Worm (Caenorhabditis elegans) whole organism, L4 larva: ENCODE results near the gene F33G12.7.
A peak's percentile ranks its signal among the peaks of the same experiment; 100 is the strongest.

ENCODE experiments used
- F10B5.3 ChIP-seq: sonication (generic microtip); optimal IDR thresholded peaks from 2 replicates; lab custom pipeline; 2016; ENCODE audit warnings: mild to moderate bottlenecking, missing genetic modification characterization, missing compliant biosample characterization
- F37D6.2 ChIP-seq: sonication (generic microtip); optimal IDR thresholded peaks from 2 replicates; lab custom pipeline; 2016; ENCODE audit warnings: mild to moderate bottlenecking, missing genetic modification characterization, missing compliant biosample characterization
- T20F7.1 ChIP-seq: fragments of 200-800 bp; sonication (Bioruptor generic); optimal IDR thresholded peaks from 2 replicates; lab custom pipeline; 2018; ENCODE audit warnings: mild to moderate bottlenecking, missing genetic modification characterization, missing compliant biosample characterization
- Y48G9A.11 ChIP-seq: fragments of 200-800 bp; sonication (Bioruptor generic); IDR thresholded peaks from 2 replicates; pipeline ENCODE4 v1.3.6; 2022; ENCODE audit warnings: missing genetic modification reagents, missing genetic modification characterization, missing compliant biosample characterization
- Y5F2A.4 ChIP-seq: fragments of 200-800 bp; sonication (Bioruptor generic); optimal IDR thresholded peaks from 2 replicates; lab custom pipeline; 2018; ENCODE audit warnings: mild to moderate bottlenecking, missing genetic modification characterization, missing compliant biosample characterization
- arid-1 ChIP-seq: fragments of 200-800 bp; sonication (Bioruptor generic); conservative IDR thresholded peaks from 2 replicates; pipeline ENCODE4 v1.3.6; 2022; ENCODE audit warnings: missing genetic modification reagents, missing genetic modification characterization, missing compliant biosample characterization
- attf-4 ChIP-seq: sonication (generic microtip); optimal IDR thresholded peaks from 3 replicates; lab custom pipeline; 2017; ENCODE audit warnings: missing biosample characterization, missing genetic modification characterization
- ceh-28 ChIP-seq: fragments of 150-350 bp; optimal IDR thresholded peaks from 2 replicates; lab custom pipeline; 2014; ENCODE audit warnings: missing biosample characterization, missing genetic modification reagents, missing genetic modification characterization
- ceh-62 ChIP-seq: sonication (generic microtip); optimal IDR thresholded peaks from 2 replicates; lab custom pipeline; 2017; ENCODE audit warnings: missing biosample characterization, missing genetic modification characterization
- ces-1 ChIP-seq: fragments of 150-350 bp; sonication (generic microtip); optimal IDR thresholded peaks from 4 replicates; lab custom pipeline; 2014; ENCODE audit warnings: missing biosample characterization, missing genetic modification reagents, missing genetic modification characterization
- daf-16 ChIP-seq, 3 experiments: sonication (generic microtip); optimal IDR thresholded peaks; 2 replicates each; lab custom pipeline; 2016 to 2017; ENCODE audit warnings: missing genetic modification characterization in 3 of 3, missing genetic modification reagents in 3 of 3, mild to moderate bottlenecking in 2 of 3, missing compliant biosample characterization in 2 of 3, missing biosample characterization in 1 of 3, moderate library complexity in 1 of 3
- daf-19 ChIP-seq: fragments of 200-800 bp; sonication (Bioruptor generic); conservative IDR thresholded peaks from 2 replicates; pipeline ENCODE4 v1.3.6; 2022; ENCODE audit warnings: missing genetic modification characterization, missing compliant biosample characterization
- dmd-6 ChIP-seq: fragments of 200-800 bp; sonication (Bioruptor generic); IDR thresholded peaks from 2 replicates; pipeline ENCODE4 v1.3.6; 2022; ENCODE audit warnings: missing genetic modification reagents, missing genetic modification characterization, missing compliant biosample characterization
- dmd-8 ChIP-seq: fragments of 200-800 bp; sonication (Bioruptor generic); IDR thresholded peaks from 2 replicates; pipeline ENCODE4 v1.3.6; 2022; ENCODE audit warnings: missing genetic modification characterization, missing compliant biosample characterization
- gei-8 ChIP-seq: fragments of 200-800 bp; sonication (Bioruptor generic); optimal IDR thresholded peaks from 2 replicates; lab custom pipeline; 2018; ENCODE audit warnings: mild to moderate bottlenecking, missing genetic modification characterization, missing compliant biosample characterization
- hif-1 ChIP-seq, 2 experiments: sonication (generic microtip); optimal IDR thresholded peaks; 2 replicates each; lab custom pipeline; 2016 to 2017; ENCODE audit warnings: missing compliant biosample characterization in 2 of 2, missing genetic modification characterization in 2 of 2, missing genetic modification reagents in 2 of 2, missing genotype in 2 of 2, mild to moderate bottlenecking in 1 of 2
- hmg-1.1 ChIP-seq: fragments of 200-800 bp; sonication (Bioruptor generic); IDR thresholded peaks from 2 replicates; pipeline ENCODE4 v1.3.6; 2022; ENCODE audit warnings: missing genetic modification reagents, missing genetic modification characterization, missing compliant biosample characterization
- jun-1 ChIP-seq: fragments of 150-350 bp; optimal IDR thresholded peaks from 2 replicates; lab custom pipeline; 2014; ENCODE audit warnings: missing biosample characterization, missing genetic modification reagents, missing genetic modification characterization
- lim-7 ChIP-seq: fragments of 200-800 bp; sonication (Bioruptor generic); IDR thresholded peaks from 2 replicates; pipeline ENCODE4 v1.3.6; 2022; ENCODE audit warnings: missing genetic modification characterization, missing compliant biosample characterization
- lin-13 ChIP-seq: fragments of 150-350 bp; optimal IDR thresholded peaks from 2 replicates; lab custom pipeline; 2014; ENCODE audit warnings: missing biosample characterization, missing genetic modification reagents, missing genetic modification characterization
- lin-38 ChIP-seq: fragments of 200-800 bp; sonication (Bioruptor generic); IDR thresholded peaks from 2 replicates; pipeline ENCODE4 v1.3.6; 2022; ENCODE audit warnings: missing genetic modification reagents, missing genetic modification characterization, missing compliant biosample characterization
- lsy-2 ChIP-seq, 2 experiments: fragments of 150-350 bp in 1 of 2; sonication (generic microtip) in 1 of 2; optimal IDR thresholded peaks; 2 replicates each; lab custom pipeline; 2014 to 2017; ENCODE audit warnings: missing biosample characterization in 2 of 2, missing genetic modification characterization in 2 of 2
- madf-9 ChIP-seq: fragments of 200-800 bp; sonication (Bioruptor generic); conservative IDR thresholded peaks from 2 replicates; pipeline ENCODE4 v1.3.6; 2022; ENCODE audit warnings: missing genetic modification reagents, missing genetic modification characterization, missing compliant biosample characterization
- mdl-1 ChIP-seq, 2 experiments: fragments of 150-350 bp in 1 of 2; sonication (generic microtip) in 1 of 2; optimal IDR thresholded peaks; 2 replicates each; lab custom pipeline; 2014 to 2017; ENCODE audit warnings: missing biosample characterization in 2 of 2, missing genetic modification characterization in 2 of 2
- mep-1 ChIP-seq: fragments of 150-350 bp; sonication (generic microtip); optimal IDR thresholded peaks from 3 replicates; lab custom pipeline; 2014; ENCODE audit warnings: missing biosample characterization, missing genetic modification characterization
- mes-2 ChIP-seq: sonication (generic microtip); optimal IDR thresholded peaks from 2 replicates; lab custom pipeline; 2016; ENCODE audit warnings: missing genotype, mild to moderate bottlenecking, missing genetic modification characterization, missing compliant biosample characterization; ENCODE audit not compliant: poor library complexity, severe bottlenecking
- mxl-2 ChIP-seq: fragments of 200-800 bp; sonication (Bioruptor generic); conservative IDR thresholded peaks from 2 replicates; pipeline ENCODE4 v1.3.6; 2022; ENCODE audit warnings: missing genetic modification reagents, missing genetic modification characterization, missing compliant biosample characterization
- nhr-25 ChIP-seq: sonication (generic microtip); optimal IDR thresholded peaks from 2 replicates; lab custom pipeline; 2017; ENCODE audit warnings: missing genetic modification characterization, mild to moderate bottlenecking, missing compliant biosample characterization, antibody characterized with exemption, moderate library complexity, borderline replicate concordance; ENCODE audit not compliant: insufficient read depth
- nhr-28 ChIP-seq: fragments of 150-350 bp; optimal IDR thresholded peaks from 2 replicates; lab custom pipeline; 2014; ENCODE audit warnings: missing biosample characterization, missing genetic modification characterization
- nhr-41 ChIP-seq: fragments of 200-800 bp; sonication (Bioruptor generic); IDR thresholded peaks from 2 replicates; pipeline ENCODE4 v1.3.6; 2022; ENCODE audit warnings: missing genetic modification reagents, missing genetic modification characterization, missing compliant biosample characterization
- nhr-42 ChIP-seq: fragments of 200-800 bp; sonication (Bioruptor generic); IDR thresholded peaks from 2 replicates; pipeline ENCODE4 v1.3.6; 2022; ENCODE audit warnings: missing genetic modification characterization, missing compliant biosample characterization
- nhr-48 ChIP-seq: sonication (generic microtip); optimal IDR thresholded peaks from 2 replicates; lab custom pipeline; 2016; ENCODE audit warnings: mild to moderate bottlenecking, missing genetic modification characterization, missing compliant biosample characterization
- nhr-77 ChIP-seq: fragments of 150-350 bp; optimal IDR thresholded peaks from 2 replicates; lab custom pipeline; 2014; ENCODE audit warnings: missing biosample characterization, missing genetic modification characterization
- sdz-12 ChIP-seq: fragments of 200-800 bp; sonication (Bioruptor generic); optimal IDR thresholded peaks from 2 replicates; lab custom pipeline; 2018; ENCODE audit warnings: mild to moderate bottlenecking, missing genetic modification characterization, missing compliant biosample characterization
- snpc-1.2 ChIP-seq: fragments of 200-800 bp; sonication (Bioruptor generic); IDR thresholded peaks from 2 replicates; pipeline ENCODE4 v1.3.6; 2022; ENCODE audit warnings: missing genetic modification reagents, missing genetic modification characterization, missing compliant biosample characterization
- tag-97 ChIP-seq: fragments of 200-800 bp; sonication (Bioruptor generic); IDR thresholded peaks from 2 replicates; pipeline ENCODE4 v1.3.6; 2022; ENCODE audit warnings: missing genetic modification characterization, missing compliant biosample characterization
- tra-1 ChIP-seq: fragments of 200-800 bp; sonication (Bioruptor generic); IDR thresholded peaks from 2 replicates; pipeline ENCODE4 v1.3.6; 2022; ENCODE audit warnings: missing genetic modification reagents, missing genetic modification characterization, missing compliant biosample characterization
- unc-130 ChIP-seq: sonication (generic microtip); optimal IDR thresholded peaks from 2 replicates; lab custom pipeline; 2016; ENCODE audit warnings: missing genetic modification reagents, missing genetic modification characterization, missing compliant biosample characterization
- unc-62 ChIP-seq, 3 experiments: fragments of 150-350 bp in 1 of 3; sonication (generic microtip); optimal IDR thresholded peaks in 2 of 3; peaks in 1 of 3; 1 replicate in 1 of 3; 2 replicates in 2 of 3; lab custom pipeline; 2014 to 2017; ENCODE audit warnings: missing biosample characterization in 3 of 3, missing genetic modification characterization in 3 of 3, missing genetic modification reagents in 3 of 3, missing genotype in 1 of 3
- vab-7 ChIP-seq: fragments of 200-800 bp; sonication (Bioruptor generic); IDR thresholded peaks from 2 replicates; pipeline ENCODE4 v1.3.6; 2022; ENCODE audit warnings: missing genetic modification reagents, missing genetic modification characterization, missing compliant biosample characterization
- zip-2 ChIP-seq: fragments of 150-350 bp; optimal IDR thresholded peaks from 2 replicates; lab custom pipeline; 2014; ENCODE audit warnings: missing biosample characterization, missing genetic modification characterization

F33G12.7 gene

DNA sequence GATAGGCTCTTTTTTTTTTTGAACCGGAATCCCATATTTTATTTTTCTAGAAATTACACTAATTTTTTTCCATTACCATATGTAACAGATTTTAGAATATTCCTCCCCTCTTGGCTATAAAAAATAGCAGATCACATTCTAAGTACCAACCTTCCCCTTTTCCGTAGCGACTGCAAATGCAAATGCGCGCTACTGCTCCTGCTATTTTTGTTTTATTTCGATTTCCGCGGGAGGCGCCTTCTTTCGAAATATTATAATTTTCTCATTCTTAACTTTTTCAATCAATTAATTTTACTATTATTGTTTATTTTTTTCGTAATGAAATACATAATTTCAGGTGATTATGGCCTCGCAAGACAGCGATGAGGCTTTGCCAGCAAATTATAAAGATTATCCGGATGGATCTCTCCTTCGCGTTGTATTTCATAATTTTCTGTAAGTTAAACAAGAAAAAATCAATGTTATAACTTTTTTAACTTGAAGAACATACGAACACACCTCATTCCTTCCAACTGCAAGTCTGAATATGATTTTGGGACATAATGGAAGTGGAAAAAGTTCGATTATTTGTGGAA, 21.4 kb upstream of the F33G12.7 start, which contains the start of gene smc-5 (continued):
- TF ChIP-seq attf-4 (tag; lab: Kevin White, UChicago) (no peak), unc-130 (peak; percentile 82), dmd-6 (no peak), F37D6.2 (tag; lab: Kevin White, UChicago) (peak; percentile 11), nhr-28 (tag; lab: Kevin White, UChicago) (peak; percentile 45), mxl-2 (GFP tag; lab: Robert Waterston, UW) (no peak), tag-97 (GFP tag; lab: Robert Waterston, UW) (no peak), nhr-41 (GFP tag; lab: Robert Waterston, UW) (no peak), tra-1 (GFP tag; lab: Robert Waterston, UW) (no peak), dmd-8 (no peak), nhr-42 (no peak), unc-62 (GFP tag; optimal IDR thresholded peaks at IDR 0.05 in 1 of 2; lab: Kevin White, UChicago) (peak in 1 of 2 experiments; percentile 45), unc-62 (tag; optimal IDR thresholded peaks at IDR 0.05; lab: Kevin White, UChicago) (no peak), nhr-48 (tag; lab: Kevin White, UChicago) (no peak), hif-1 (tag; optimal IDR thresholded peaks at IDR 0.05; lab: Kevin White, UChicago) (peak in 1 of 2 experiments; percentile 72), nhr-77 (tag; lab: Kevin White, UChicago) (peak; percentile 83), madf-9 (GFP tag; lab: Robert Waterston, UW) (no peak), daf-19 (no peak), snpc-1.2 (no peak), lim-7 (GFP tag; lab: Robert Waterston, UW) (no peak), lin-13 (GFP tag; lab: Kevin White, UChicago) (no peak), ceh-28 (tag; lab: Kevin White, UChicago) (no peak), gei-8 (GFP tag; lab: Kevin White, UChicago) (no peak), hmg-1.1 (GFP tag; lab: Robert Waterston, UW) (peak; percentile 47; the same call in 1 of the 2 replicates), lin-38 (peak; percentile 94), Y5F2A.4 (no peak), jun-1 (no peak), vab-7 (GFP tag; lab: Robert Waterston, UW) (peak; percentile 47; the same call in 1 of the 2 replicates), arid-1 (GFP tag; lab: Robert Waterston, UW) (no peak), lsy-2 (tag; optimal IDR thresholded peaks at IDR 0.05; lab: Kevin White, UChicago) (no peak), nhr-25 (tag; lab: Kevin White, UChicago) (peak; percentile 28), ces-1 (GFP tag; lab: Kevin White, UChicago) (no peak), Y48G9A.11 (GFP tag; lab: Robert Waterston, UW) (no peak), mep-1 (tag; lab: Kevin White, UChicago) (no peak), ceh-62 (tag; lab: Kevin White, UChicago) (no peak), F10B5.3 (no peak), T20F7.1 (GFP tag; lab: Kevin White, UChicago) (peak; percentile 14), daf-16 (GFP tag; optimal IDR thresholded peaks at IDR 0.05; lab: Kevin White, UChicago) (no peak), daf-16 (tag; optimal IDR thresholded peaks at IDR 0.05; lab: Kevin White, UChicago) (peak; percentile 42), mes-2 (tag; lab: Kevin White, UChicago) (peak; percentile 92), mdl-1 (tag; optimal IDR thresholded peaks at IDR 0.05; lab: Kevin White, UChicago) (no peak), sdz-12 (GFP tag; lab: Kevin White, UChicago) (no peak), zip-2 (no peak)
- TF ChIP-seq, all 104 proteins: peak for 18
